Worm (Caenorhabditis elegans): Measurements from ENCODE around the gene oac-50.

ce11 chrV:9062341-9062740 lies 11.0 kb downstream of the oac-50 start, which contains the start of gene C25E10.12:
- TF ChIP-seq nhr-28 (tag; optimal IDR thresholded peaks at IDR 0.05) (no peak), ama-1 (optimal IDR thresholded peaks at IDR 0.05) (no peak), nhr-77 (tag; optimal IDR thresholded peaks at IDR 0.05) (no peak), ztf-4 (tag; optimal IDR thresholded peaks at IDR 0.05) (no peak), hmg-11 (tag; optimal IDR thresholded peaks at IDR 0.05) (no peak), ztf-11 (tag; optimal IDR thresholded peaks at IDR 0.05) (no peak), egl-27 (tag; optimal IDR thresholded peaks at IDR 0.05) (no peak), elt-2 (tag; optimal IDR thresholded peaks at IDR 0.05) (no peak), mdl-1 (tag; optimal IDR thresholded peaks at IDR 0.05) (no peak), R02D3.7 (tag; optimal IDR thresholded peaks at IDR 0.05) (no peak), pqm-1 (tag; optimal IDR thresholded peaks at IDR 0.05) (no peak), snpc-4 (tag; optimal IDR thresholded peaks at IDR 0.05) (no peak), lin-15B (tag; optimal IDR thresholded peaks at IDR 0.05) (no peak)
